Worm (Caenorhabditis elegans): ENCODE measurements around the gene rom-4.

ce11 chrIV:17021042-17021441 is 25.4 kb downstream of the rom-4 start:
- TF ChIP-seq aly-1 (tag; optimal IDR thresholded peaks at IDR 0.05) (no peak), ama-1 (optimal IDR thresholded peaks at IDR 0.05) (no peak), hmbx-1 (tag; optimal IDR thresholded peaks at IDR 0.05) (no peak), flt-1 (GFP tag; IDR thresholded peaks at IDR 0.05) (no peak)
